Fruit fly (Drosophila melanogaster): ENCODE data around the gene sws.

DNA sequence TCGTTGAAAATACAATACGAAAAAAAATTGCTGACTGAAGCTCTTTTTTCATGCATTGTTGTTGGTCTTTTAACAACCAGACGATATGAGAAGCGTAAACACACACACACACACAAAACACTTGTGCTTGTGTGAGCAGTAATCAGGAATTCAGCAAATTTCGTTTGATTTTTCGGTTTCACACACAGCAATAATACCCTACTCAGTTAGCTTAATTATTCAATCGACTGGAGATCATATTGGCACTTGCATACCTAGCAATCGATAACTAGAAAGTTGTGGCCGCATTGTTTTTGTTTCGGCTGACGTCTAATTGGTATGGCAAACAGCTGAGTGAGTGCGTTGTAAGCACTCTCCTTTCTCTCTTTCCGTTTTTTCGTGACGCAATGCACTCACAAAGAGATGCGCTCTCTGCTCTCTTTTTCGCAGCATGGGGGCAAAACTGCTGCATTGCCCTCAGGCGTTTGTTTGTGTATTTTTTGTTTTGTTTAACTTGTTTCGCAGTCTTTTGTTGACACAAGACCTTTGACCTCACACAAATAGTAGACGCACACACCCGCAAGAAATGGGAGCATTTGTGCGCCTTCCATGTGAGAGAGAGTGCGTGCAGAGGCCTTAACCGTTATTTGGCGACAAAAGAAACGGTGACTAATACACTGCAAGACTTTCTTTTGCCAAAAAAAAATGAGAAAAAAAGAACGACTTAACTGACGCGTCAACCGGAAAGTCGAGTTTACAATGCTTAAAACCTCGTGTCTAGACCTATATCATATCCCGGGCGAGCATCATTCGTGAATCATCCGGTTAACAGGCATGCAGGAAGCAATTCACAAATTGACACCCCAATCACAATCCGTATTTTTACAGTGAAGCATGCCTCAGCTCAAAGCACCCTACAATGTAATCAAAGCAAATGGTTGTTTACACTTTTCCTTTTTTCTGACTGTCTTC, 23.0 kb downstream of the sws start:
- TF ChIP-seq h (optimal IDR thresholded peaks at IDR 0.05) (no peak), Sin3A (optimal IDR thresholded peaks at IDR 0.05) (no peak), psq (optimal IDR thresholded peaks at IDR 0.05) (no peak), ttk (optimal IDR thresholded peaks at IDR 0.05) (no peak)

Measured in Kc167 (cell line).